Worm (Caenorhabditis elegans) whole organism, L4/young adult: Measurements from ENCODE around the gene znf-622.

Experiments used
- dao-5 ChIP-seq: sonication (generic microtip); optimal IDR thresholded peaks from 2 replicates; lab custom pipeline; 2016; ENCODE audit warnings: missing genotype, missing genetic modification characterization, moderate library complexity, missing compliant biosample characterization
- him-1 ChIP-seq: sonication (generic microtip); optimal IDR thresholded peaks from 2 replicates; lab custom pipeline; 2016; ENCODE audit warnings: missing genotype, missing genetic modification reagents, missing genetic modification characterization, missing compliant biosample characterization

ce11 chrIII:6334364-6334763 is 47.1 kb upstream of the znf-622 start:
- TF ChIP-seq him-1 (tag; lab: Kevin White, UChicago) (no peak), dao-5 (no peak)
